Worm (Caenorhabditis elegans) whole organism, L1 larva: ENCODE results near the gene F10D7.5.
A peak's percentile ranks its signal among the peaks of the same experiment; 100 is the strongest.

Experiments used
- C04F5.9 ChIP-seq: sonication (generic microtip); optimal IDR thresholded peaks from 2 replicates; lab custom pipeline; 2016; ENCODE audit warnings: missing genetic modification characterization, missing compliant biosample characterization
- C16A3.4 ChIP-seq: fragments of 150-350 bp; optimal IDR thresholded peaks from 2 replicates; lab custom pipeline; 2014; ENCODE audit warnings: missing biosample characterization, missing genetic modification characterization
- F16B12.6 ChIP-seq: fragments of 150-350 bp; optimal IDR thresholded peaks from 2 replicates; lab custom pipeline; 2014; ENCODE audit warnings: missing biosample characterization, missing genetic modification characterization
- aha-1 ChIP-seq: fragments of 150-350 bp; optimal IDR thresholded peaks from 2 replicates; lab custom pipeline; 2014; ENCODE audit warnings: missing biosample characterization, missing genetic modification characterization
- alr-1 ChIP-seq: fragments of 200-800 bp; sonication (Bioruptor generic); optimal IDR thresholded peaks from 2 replicates; lab custom pipeline; 2018; ENCODE audit warnings: borderline replicate concordance, mild to moderate bottlenecking, missing genetic modification characterization, missing compliant biosample characterization
- ama-1 ChIP-seq: fragments of 150-350 bp; optimal IDR thresholded peaks from 2 replicates; lab custom pipeline; 2014
- blmp-1 ChIP-seq: fragments of 150-350 bp; optimal IDR thresholded peaks from 2 replicates; lab custom pipeline; 2014; ENCODE audit warnings: missing biosample characterization, missing genetic modification characterization
- ceh-63 ChIP-seq: fragments of 200-800 bp; sonication (Bioruptor generic); optimal IDR thresholded peaks from 2 replicates; lab custom pipeline; 2018; ENCODE audit warnings: mild to moderate bottlenecking, missing genetic modification characterization, missing compliant biosample characterization
- ceh-82 ChIP-seq, 3 experiments: fragments of 150-350 bp in 1 of 3; sonication (generic microtip) in 2 of 3; optimal IDR thresholded peaks; 2 replicates each; lab custom pipeline; 2014 to 2017; ENCODE audit warnings: missing biosample characterization in 3 of 3, missing genetic modification characterization in 3 of 3
- ceh-90 ChIP-seq: sonication (generic microtip); optimal IDR thresholded peaks from 2 replicates; lab custom pipeline; 2016; ENCODE audit warnings: missing genetic modification characterization, missing compliant biosample characterization
- ces-1 ChIP-seq: fragments of 150-350 bp; optimal IDR thresholded peaks from 2 replicates; lab custom pipeline; 2014; ENCODE audit warnings: missing biosample characterization, missing genetic modification reagents, missing genetic modification characterization
- dpl-1 ChIP-seq, 3 experiments: fragments of 150-350 bp in 2 of 3; sonication (generic microtip) in 1 of 3; optimal IDR thresholded peaks; 2 replicates each; lab custom pipeline; 2014 to 2017; ENCODE audit warnings: missing biosample characterization in 3 of 3, missing genetic modification characterization in 3 of 3, missing genetic modification reagents in 3 of 3
- dsc-1 ChIP-seq: sonication (generic microtip); optimal IDR thresholded peaks from 2 replicates; lab custom pipeline; 2016; ENCODE audit warnings: mild to moderate bottlenecking, missing genetic modification characterization, missing compliant biosample characterization
- efl-1 ChIP-seq, 4 experiments: fragments of 150-350 bp; optimal IDR thresholded peaks in 3 of 4; peaks in 1 of 4; 1 replicate in 1 of 4; 2 replicates in 3 of 4; lab custom pipeline; 2014; ENCODE audit warnings: missing biosample characterization in 2 of 4, missing genetic modification characterization in 2 of 4, missing genetic modification reagents in 2 of 4
- efl-3 ChIP-seq: fragments of 200-800 bp; sonication (Bioruptor generic); optimal IDR thresholded peaks from 2 replicates; lab custom pipeline; 2018; ENCODE audit warnings: mild to moderate bottlenecking, missing genetic modification characterization, missing compliant biosample characterization
- elt-2 ChIP-seq: sonication (generic microtip); optimal IDR thresholded peaks from 2 replicates; lab custom pipeline; 2016; ENCODE audit warnings: missing genetic modification characterization, mild to moderate bottlenecking, inconsistent platforms, missing compliant biosample characterization, missing genetic modification reagents
- elt-3 ChIP-seq, 6 experiments: fragments of 150-350 bp in 1 of 6; sonication (generic microtip); optimal IDR thresholded peaks; 2 replicates each; lab custom pipeline; 2017 to 2018; ENCODE audit warnings: missing biosample characterization in 6 of 6, missing genetic modification characterization in 6 of 6, inconsistent platforms in 1 of 6
- ets-5 ChIP-seq: fragments of 200-800 bp; sonication (Bioruptor generic); IDR thresholded peaks from 2 replicates; pipeline ENCODE4 v1.3.6; 2022; ENCODE audit warnings: missing genetic modification characterization, missing compliant biosample characterization
- fkh-4 ChIP-seq: sonication (generic microtip); optimal IDR thresholded peaks from 2 replicates; lab custom pipeline; 2016; ENCODE audit warnings: missing compliant biosample characterization, missing genetic modification characterization, borderline replicate concordance
- grh-1 ChIP-seq: fragments of 200-800 bp; sonication (Bioruptor generic); IDR thresholded peaks from 2 replicates; pipeline ENCODE4 v1.3.6; 2022; ENCODE audit warnings: missing genetic modification reagents, missing genetic modification characterization, missing compliant biosample characterization
- hpl-2 ChIP-seq: fragments of 150-350 bp; optimal IDR thresholded peaks from 2 replicates; lab custom pipeline; 2014; ENCODE audit warnings: missing biosample characterization, missing genetic modification reagents, missing genetic modification characterization
- irx-1 ChIP-seq: sonication (generic microtip); optimal IDR thresholded peaks from 2 replicates; lab custom pipeline; 2016; ENCODE audit warnings: missing genetic modification characterization, missing compliant biosample characterization
- jun-1 ChIP-seq: fragments of 150-350 bp; optimal IDR thresholded peaks from 2 replicates; lab custom pipeline; 2014; ENCODE audit warnings: missing biosample characterization, missing genetic modification reagents, missing genetic modification characterization
- lin-13 ChIP-seq: fragments of 150-350 bp; optimal IDR thresholded peaks from 2 replicates; lab custom pipeline; 2014; ENCODE audit warnings: missing biosample characterization, missing genetic modification reagents, missing genetic modification characterization
- lin-14 ChIP-seq: fragments of 200-800 bp; sonication (Bioruptor generic); optimal IDR thresholded peaks from 2 replicates; lab custom pipeline; 2018; ENCODE audit warnings: mild to moderate bottlenecking, missing genetic modification characterization, moderate library complexity, missing compliant biosample characterization
- lir-3 ChIP-seq: sonication (generic microtip); optimal IDR thresholded peaks from 2 replicates; lab custom pipeline; 2016; ENCODE audit warnings: mild to moderate bottlenecking, missing genetic modification characterization, moderate library complexity, missing compliant biosample characterization; ENCODE audit not compliant: poor library complexity
- lsy-2 ChIP-seq, 2 experiments: fragments of 150-350 bp; optimal IDR thresholded peaks; 2 replicates each; lab custom pipeline; 2014; ENCODE audit warnings: missing biosample characterization in 2 of 2, missing genetic modification characterization in 2 of 2
- mab-9 ChIP-seq: fragments of 200-800 bp; sonication (Bioruptor generic); IDR thresholded peaks from 2 replicates; pipeline ENCODE4 v1.3.6; 2022; ENCODE audit warnings: missing genetic modification reagents, missing genetic modification characterization, missing compliant biosample characterization
- mdl-1 ChIP-seq, 2 experiments: fragments of 150-350 bp; optimal IDR thresholded peaks; 2 replicates each; lab custom pipeline; 2014 to 2017; ENCODE audit warnings: missing biosample characterization in 2 of 2, missing genetic modification characterization in 2 of 2, inconsistent platforms in 1 of 2
- nhr-12 ChIP-seq: sonication (generic microtip); optimal IDR thresholded peaks from 2 replicates; lab custom pipeline; 2017; ENCODE audit warnings: missing biosample characterization, missing genetic modification characterization
- nhr-19 ChIP-seq: fragments of 200-800 bp; sonication (Bioruptor generic); conservative IDR thresholded peaks from 2 replicates; pipeline ENCODE4 v1.3.6; 2022; ENCODE audit warnings: missing genetic modification characterization, missing compliant biosample characterization
- nhr-20 ChIP-seq: sonication (generic microtip); optimal IDR thresholded peaks from 2 replicates; lab custom pipeline; 2016; ENCODE audit warnings: mild to moderate bottlenecking, missing genetic modification characterization, missing compliant biosample characterization
- nhr-28 ChIP-seq: fragments of 150-350 bp; optimal IDR thresholded peaks from 2 replicates; lab custom pipeline; 2014; ENCODE audit warnings: missing biosample characterization, missing genetic modification characterization
- nhr-76 ChIP-seq: sonication (generic microtip); optimal IDR thresholded peaks from 2 replicates; lab custom pipeline; 2017; ENCODE audit warnings: missing biosample characterization, missing genetic modification characterization
- nhr-77 ChIP-seq: fragments of 150-350 bp; optimal IDR thresholded peaks from 2 replicates; lab custom pipeline; 2014; ENCODE audit warnings: missing biosample characterization, missing genetic modification characterization
- nhr-85 ChIP-seq: sonication (generic microtip); peaks from one replicate; lab custom pipeline; 2016; ENCODE audit warnings: missing genetic modification characterization, inconsistent platforms, missing compliant biosample characterization
- pag-3 ChIP-seq: sonication (generic microtip); optimal IDR thresholded peaks from 2 replicates; lab custom pipeline; 2017; ENCODE audit warnings: missing genetic modification characterization, mild to moderate bottlenecking, missing compliant biosample characterization, antibody characterized with exemption, borderline replicate concordance; ENCODE audit not compliant: insufficient read depth
- pqm-1 ChIP-seq: sonication (generic microtip); optimal IDR thresholded peaks from 3 replicates; lab custom pipeline; 2017; ENCODE audit warnings: missing biosample characterization, missing genetic modification characterization
- rnt-1 ChIP-seq: sonication (generic microtip); optimal IDR thresholded peaks from 2 replicates; lab custom pipeline; 2016; ENCODE audit warnings: mild to moderate bottlenecking, missing genetic modification characterization, moderate library complexity, missing compliant biosample characterization
- skn-1 ChIP-seq: fragments of 150-350 bp; optimal IDR thresholded peaks from 2 replicates; lab custom pipeline; 2014; ENCODE audit warnings: missing biosample characterization, missing genetic modification characterization
- sup-37 ChIP-seq: fragments of 200-800 bp; sonication (Bioruptor generic); optimal IDR thresholded peaks from 2 replicates; lab custom pipeline; 2018; ENCODE audit warnings: mild to moderate bottlenecking, missing genetic modification characterization, missing compliant biosample characterization
- swsn-7 ChIP-seq: sonication (generic microtip); optimal IDR thresholded peaks from 2 replicates; lab custom pipeline; 2016; ENCODE audit warnings: missing genetic modification characterization, missing compliant biosample characterization
- unc-130 ChIP-seq: fragments of 150-350 bp; optimal IDR thresholded peaks from 2 replicates; lab custom pipeline; 2017; ENCODE audit warnings: missing biosample characterization, missing genetic modification characterization, inconsistent platforms
- unc-98 ChIP-seq: fragments of 200-800 bp; sonication (Bioruptor generic); IDR thresholded peaks from 2 replicates; pipeline ENCODE4 v1.3.6; 2022; ENCODE audit warnings: missing genetic modification characterization, missing compliant biosample characterization
- xbp-1 ChIP-seq: sonication (generic microtip); optimal IDR thresholded peaks from 2 replicates; lab custom pipeline; 2016; ENCODE audit warnings: missing genetic modification characterization, missing compliant biosample characterization
- zip-4 ChIP-seq: fragments of 200-800 bp; sonication (Bioruptor generic); optimal IDR thresholded peaks from 2 replicates; lab custom pipeline; 2018; ENCODE audit warnings: mild to moderate bottlenecking, missing genetic modification characterization, moderate library complexity, missing compliant biosample characterization
- ztf-4 ChIP-seq: fragments of 150-350 bp; optimal IDR thresholded peaks from 2 replicates; lab custom pipeline; 2014; ENCODE audit warnings: missing biosample characterization, missing genetic modification characterization

Gene F10D7.5

DNA sequence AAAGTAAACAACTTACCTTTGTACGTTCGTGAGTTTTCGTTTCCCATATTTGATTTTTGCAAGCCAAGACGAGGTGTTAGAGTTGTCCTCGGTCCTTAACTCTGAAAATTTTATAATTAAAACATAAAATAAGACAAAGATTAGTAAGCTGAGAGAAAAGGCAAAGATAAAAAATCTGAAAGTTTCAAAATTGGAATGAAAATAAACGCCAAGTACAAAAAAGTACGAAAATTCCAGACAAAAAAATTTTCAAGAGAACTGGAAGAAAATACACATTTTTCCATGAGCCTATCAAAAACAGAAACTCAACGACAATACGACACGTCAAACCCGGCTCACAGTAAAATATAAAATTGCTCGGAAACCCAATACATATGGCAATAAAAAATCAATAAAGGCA is at the start of gene F10D7.5:
TSS of gene F10D7.5 (minus strand) at position 101 of the 400 bp plus-strand sequence.
- TF ChIP-seq nhr-19 (GFP tag; lab: Robert Waterston, UW), result no peak
- no peak for TF ChIP-seq alr-1
- TF ChIP-seq efl-3 (GFP tag; lab: Kevin White, UChicago), result no peak
- no peak for TF ChIP-seq grh-1 (GFP tag; lab: Robert Waterston, UW)
- no peak for TF ChIP-seq pag-3 (tag; lab: Kevin White, UChicago)
- TF ChIP-seq C16A3.4, result no peak
- no peak for TF ChIP-seq hpl-2 (GFP tag; lab: Kevin White, UChicago)
- TF ChIP-seq ama-1 (lab: Kevin White, UChicago), result no peak
- TF ChIP-seq unc-98 (GFP tag; lab: Robert Waterston, UW), result no peak
- TF ChIP-seq C04F5.9 (tag; lab: Kevin White, UChicago), result no peak
- no peak for TF ChIP-seq ceh-90
- no peak for TF ChIP-seq nhr-77 (tag; lab: Kevin White, UChicago)
- TF ChIP-seq zip-4 (GFP tag; lab: Kevin White, UChicago), result no peak
- no peak for TF ChIP-seq fkh-4 (tag; lab: Kevin White, UChicago)
- no peak for TF ChIP-seq irx-1 (tag; lab: Kevin White, UChicago)
- TF ChIP-seq nhr-12, result no peak
- no peak for TF ChIP-seq mdl-1 (tag; optimal IDR thresholded peaks at IDR 0.05; lab: Kevin White, UChicago)

DNA sequence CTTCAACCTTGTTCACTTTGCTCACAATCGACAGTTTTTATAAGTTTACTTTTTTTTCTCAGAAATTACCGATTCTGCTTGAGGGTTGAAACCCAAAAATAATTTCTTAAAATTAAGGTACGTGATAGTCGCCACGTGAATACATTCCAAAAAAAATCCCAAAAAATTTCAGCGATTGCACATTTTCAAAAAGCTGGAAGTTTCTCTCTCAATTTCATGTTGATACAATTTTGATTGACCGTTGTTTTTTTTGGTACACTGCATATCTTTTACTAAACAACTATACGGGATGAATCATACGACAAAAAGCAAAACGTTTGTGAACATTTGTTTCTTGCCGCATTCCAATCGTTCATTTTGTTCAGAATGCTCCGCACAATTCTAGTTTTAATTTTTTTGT is 47.0 kb upstream of the F10D7.5 start, which contains the start of gene C36E6.8:
TSS of gene C36E6.8 (plus strand) at position 301 of the 400 bp plus-strand sequence.
- TF ChIP-seq rnt-1 (tag; lab: Kevin White, UChicago) (no peak), lir-3 (tag; lab: Kevin White, UChicago) (no peak), aha-1 (no peak), xbp-1 (tag; lab: Kevin White, UChicago) (no peak), efl-1 (optimal IDR thresholded peaks at IDR 0.05; lab: Kevin White, UChicago) (no peak), efl-1 (GFP tag; optimal IDR thresholded peaks at IDR 0.05 in 1 of 2; lab: Kevin White, UChicago) (no peak)

DNA sequence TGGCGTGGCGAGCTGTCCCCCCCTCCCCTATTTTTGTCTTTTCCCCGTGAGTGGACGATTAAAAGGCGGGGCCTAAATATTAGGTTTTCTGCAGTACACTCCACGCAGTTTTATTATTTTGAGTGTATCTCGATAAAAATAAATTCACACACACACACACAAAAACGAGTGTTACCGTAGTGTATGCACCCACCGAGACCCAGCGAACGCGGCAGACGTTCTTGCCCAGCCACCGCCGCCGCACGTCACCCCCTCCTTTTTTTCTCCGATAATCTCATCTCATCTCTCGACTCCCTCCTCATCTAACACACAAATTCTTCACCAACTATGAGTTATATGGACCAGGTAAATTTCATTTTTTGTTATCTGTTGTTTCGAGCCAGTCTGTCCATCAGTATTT is 42.8 kb upstream of the F10D7.5 start, which contains the start of gene fubl-3:
TSS of gene fubl-3 (plus strand) at position 212 of the 400 bp plus-strand sequence.
- TF ChIP-seq rnt-1 (tag; lab: Kevin White, UChicago) (peak; percentile 45), ama-1 (lab: Kevin White, UChicago) (no peak), elt-2 (no peak), sup-37 (GFP tag; lab: Kevin White, UChicago) (no peak), skn-1 (peak; percentile 7), lsy-2 (tag; optimal IDR thresholded peaks at IDR 0.05; lab: Kevin White, UChicago) (peak; percentile 86 to 96), ceh-63 (GFP tag; lab: Kevin White, UChicago) (no peak), C16A3.4 (peak; percentile 50), lir-3 (tag; lab: Kevin White, UChicago) (no peak), jun-1 (tag; lab: Kevin White, UChicago) (no peak), alr-1 (no peak), pqm-1 (tag; lab: Kevin White, UChicago) (no peak), nhr-85 (peak; percentile 42), efl-1 (optimal IDR thresholded peaks at IDR 0.05; lab: Kevin White, UChicago) (peak in 1 of 2 experiments; percentile 25), efl-1 (GFP tag; optimal IDR thresholded peaks at IDR 0.05 in 1 of 2; lab: Kevin White, UChicago) (peak in 1 of 2 experiments; percentile 75), unc-130 (tag; lab: Kevin White, UChicago) (peak; percentile 51), ztf-4 (tag; lab: Kevin White, UChicago) (no peak), ceh-82 (tag; optimal IDR thresholded peaks at IDR 0.05; lab: Kevin White, UChicago) (peak in 1 of 3 experiments; percentile 52), swsn-7 (peak; percentile 36), nhr-20 (tag; lab: Kevin White, UChicago) (peak; percentile 55), elt-3 (tag; optimal IDR thresholded peaks at IDR 0.05; lab: Kevin White, UChicago) (no peak), nhr-76 (tag; lab: Kevin White, UChicago) (no peak), pag-3 (tag; lab: Kevin White, UChicago) (no peak), aha-1 (no peak), lin-14 (peak; percentile 84), ces-1 (GFP tag; lab: Kevin White, UChicago) (no peak), lin-13 (GFP tag; lab: Kevin White, UChicago) (no peak), dpl-1 (GFP tag; optimal IDR thresholded peaks at IDR 0.05; lab: Kevin White, UChicago) (no peak), nhr-12 (no peak), F16B12.6 (tag; lab: Kevin White, UChicago) (no peak), ceh-90 (no peak), blmp-1 (tag; lab: Kevin White, UChicago) (peak; percentile 19), dsc-1 (tag; lab: Kevin White, UChicago) (no peak), nhr-28 (tag; lab: Kevin White, UChicago) (no peak), mab-9 (GFP tag; lab: Robert Waterston, UW) (no peak), ets-5 (GFP tag; lab: Robert Waterston, UW) (no peak)
